Fruit fly (Drosophila melanogaster) whole organism, embryonic: ENCODE results near the gene mahe.

Experiments used
- CG12104 ChIP-seq: fragments of 200-800 bp; sonication (Bioruptor generic); optimal IDR thresholded peaks from 3 replicates; lab custom pipeline; 2016; ENCODE audit warnings: missing biosample characterization, missing genetic modification characterization
- CG32772 ChIP-seq: fragments of 200-800 bp; sonication (Bioruptor generic); IDR thresholded peaks from 2 replicates; pipeline ENCODE4 v1.3.6; 2022; ENCODE audit warnings: missing biosample characterization, missing genetic modification characterization
- CG33557 ChIP-seq: fragments of 200-800 bp; sonication (Bioruptor generic); optimal IDR thresholded peaks from 2 replicates; lab custom pipeline; 2019; ENCODE audit warnings: missing biosample characterization, mild to moderate bottlenecking, missing genetic modification characterization, moderate library complexity
- CG34376 ChIP-seq: fragments of 200-800 bp; sonication (Bioruptor generic); optimal IDR thresholded peaks from 2 replicates; lab custom pipeline; 2018; ENCODE audit warnings: missing biosample characterization, mild to moderate bottlenecking, missing genetic modification characterization
- CG34422 ChIP-seq: fragments of 200-800 bp; sonication (Bioruptor generic); IDR thresholded peaks from 3 replicates; pipeline ENCODE4 v1.3.6; 2022; ENCODE audit warnings: missing biosample characterization, missing genetic modification characterization
- CG6654 ChIP-seq: fragments of 200-800 bp; sonication (Bioruptor generic); optimal IDR thresholded peaks from 2 replicates; lab custom pipeline; 2017; ENCODE audit warnings: missing biosample characterization, mild to moderate bottlenecking, missing genetic modification characterization
- CG8290 ChIP-seq, 3 experiments: fragments of 200-800 bp; sonication (Bioruptor generic); optimal IDR thresholded peaks; 2 replicates each; lab custom pipeline; 2016 to 2019; ENCODE audit warnings: missing biosample characterization in 3 of 3, missing genetic modification characterization in 3 of 3, mild to moderate bottlenecking in 2 of 3, moderate library complexity in 1 of 3
- H2.0 ChIP-seq: fragments of 200-800 bp; sonication (Bioruptor generic); IDR thresholded peaks from 2 replicates; pipeline ENCODE4 v1.3.6; 2022; ENCODE audit warnings: missing biosample characterization, missing genetic modification characterization
- ham ChIP-seq: fragments of 200-800 bp; sonication (Bioruptor generic); IDR thresholded peaks from 2 replicates; pipeline ENCODE4 v1.3.6; 2022; ENCODE audit warnings: missing biosample characterization, missing genetic modification characterization
- sd ChIP-seq: fragments of 200-800 bp; sonication (Bioruptor generic); optimal IDR thresholded peaks from 3 replicates; lab custom pipeline; 2018; ENCODE audit warnings: missing biosample characterization, mild to moderate bottlenecking, missing genetic modification characterization, moderate library complexity

- TF ChIP-seq CG8290 (GFP tag; optimal IDR thresholded peaks at IDR 0.05; lab: Kevin White, UChicago) (no peak), CG8290 (tag; optimal IDR thresholded peaks at IDR 0.05; lab: Kevin White, UChicago) (no peak), CG32772 (GFP tag; lab: Robert Waterston, UW) (no peak), CG34422 (GFP tag; lab: Robert Waterston, UW) (no peak), CG34376 (GFP tag; lab: Kevin White, UChicago) (no peak), CG6654 (no peak), sd (tag; lab: Kevin White, UChicago) (no peak), CG33557 (GFP tag; lab: Kevin White, UChicago) (no peak), ham (GFP tag; lab: Robert Waterston, UW) (no peak), CG12104 (no peak), H2.0 (GFP tag; lab: Robert Waterston, UW) (no peak)
These were observed 42.3 kb upstream of the mahe start for dm6 chrX:7973325-7973954.
